Worm (Caenorhabditis elegans) whole organism, late embryonic: ENCODE data around the gene B0393.5.

Source experiments
- C08G9.2 ChIP-seq: sonication (generic microtip); optimal IDR thresholded peaks from 2 replicates; lab custom pipeline; 2016; ENCODE audit warnings: mild to moderate bottlenecking, missing genetic modification characterization, moderate library complexity, missing compliant biosample characterization
- K02D7.2 ChIP-seq: sonication (generic microtip); optimal IDR thresholded peaks from 2 replicates; lab custom pipeline; 2017; ENCODE audit warnings: mild to moderate bottlenecking, missing genetic modification characterization, missing compliant biosample characterization
- K09A11.1 ChIP-seq: sonication (generic microtip); optimal IDR thresholded peaks from 2 replicates; lab custom pipeline; 2017; ENCODE audit warnings: antibody characterized with exemption, mild to moderate bottlenecking, missing genetic modification characterization, missing compliant biosample characterization; ENCODE audit not compliant: insufficient read depth
- T23F11.4 ChIP-seq: fragments of 200-800 bp; sonication (Bioruptor generic); optimal IDR thresholded peaks from 2 replicates; lab custom pipeline; 2018; ENCODE audit warnings: mild to moderate bottlenecking, missing genetic modification characterization, missing compliant biosample characterization
- Y22D7AL.16 ChIP-seq: sonication (generic microtip); optimal IDR thresholded peaks from 2 replicates; lab custom pipeline; 2016; ENCODE audit warnings: missing genetic modification characterization, missing compliant biosample characterization
- ama-1 ChIP-seq: fragments of 150-350 bp; optimal IDR thresholded peaks from 2 replicates; lab custom pipeline; 2014
- ceh-18 ChIP-seq: sonication (generic microtip); optimal IDR thresholded peaks from 2 replicates; lab custom pipeline; 2016; ENCODE audit warnings: missing genetic modification characterization, missing compliant biosample characterization
- ceh-22 ChIP-seq: sonication (generic microtip); optimal IDR thresholded peaks from 2 replicates; lab custom pipeline; 2017; ENCODE audit warnings: missing biosample characterization, missing genetic modification characterization
- ceh-24 ChIP-seq: sonication (generic microtip); optimal IDR thresholded peaks from 2 replicates; lab custom pipeline; 2016; ENCODE audit warnings: mild to moderate bottlenecking, missing genetic modification characterization, missing compliant biosample characterization
- ceh-45 ChIP-seq: fragments of 200-800 bp; sonication (Bioruptor generic); IDR thresholded peaks from 2 replicates; pipeline ENCODE4 v1.3.6; 2022; ENCODE audit warnings: missing genetic modification reagents, missing genetic modification characterization, missing compliant biosample characterization
- ceh-9 ChIP-seq: sonication (generic microtip); optimal IDR thresholded peaks from 2 replicates; lab custom pipeline; 2016; ENCODE audit warnings: mild to moderate bottlenecking, missing genetic modification characterization, inconsistent platforms, missing compliant biosample characterization
- che-1 ChIP-seq: sonication (generic microtip); optimal IDR thresholded peaks from 2 replicates; lab custom pipeline; 2016; ENCODE audit warnings: mild to moderate bottlenecking, missing genetic modification characterization, missing compliant biosample characterization
- dmd-4 ChIP-seq: sonication (generic microtip); optimal IDR thresholded peaks from 2 replicates; lab custom pipeline; 2016; ENCODE audit warnings: borderline replicate concordance, missing genetic modification characterization, missing compliant biosample characterization
- dve-1 ChIP-seq: sonication (generic microtip); optimal IDR thresholded peaks from 2 replicates; lab custom pipeline; 2017; ENCODE audit warnings: antibody characterized with exemption, mild to moderate bottlenecking, missing genetic modification characterization, missing compliant biosample characterization
- fkh-10 ChIP-seq: fragments of 150-350 bp; optimal IDR thresholded peaks from 2 replicates; lab custom pipeline; 2014; ENCODE audit warnings: missing biosample characterization, missing genetic modification reagents, missing genetic modification characterization
- gmeb-2 ChIP-seq: sonication (generic microtip); optimal IDR thresholded peaks from 2 replicates; lab custom pipeline; 2016; ENCODE audit warnings: missing genetic modification characterization, inconsistent platforms, missing compliant biosample characterization
- hlh-15 ChIP-seq: sonication (generic microtip); optimal IDR thresholded peaks from 2 replicates; lab custom pipeline; 2016; ENCODE audit warnings: missing genetic modification characterization, missing compliant biosample characterization
- hlh-30 ChIP-seq: sonication (generic microtip); optimal IDR thresholded peaks from 2 replicates; lab custom pipeline; 2017; ENCODE audit warnings: antibody characterized with exemption, missing genetic modification characterization, missing compliant biosample characterization; ENCODE audit not compliant: insufficient read depth
- hlh-8 ChIP-seq: sonication (generic microtip); optimal IDR thresholded peaks from 2 replicates; lab custom pipeline; 2016; ENCODE audit warnings: missing genotype, missing genetic modification characterization, missing compliant biosample characterization
- lim-6 ChIP-seq: sonication (generic microtip); optimal IDR thresholded peaks from 2 replicates; lab custom pipeline; 2016; ENCODE audit warnings: missing genetic modification characterization, missing compliant biosample characterization
- madf-2 ChIP-seq: sonication (generic microtip); optimal IDR thresholded peaks from 2 replicates; lab custom pipeline; 2017; ENCODE audit warnings: missing genetic modification characterization, missing compliant biosample characterization
- mec-3 ChIP-seq: sonication (generic microtip); optimal IDR thresholded peaks from 2 replicates; lab custom pipeline; 2016; ENCODE audit warnings: borderline replicate concordance, missing genetic modification characterization, missing compliant biosample characterization
- nfya-1 ChIP-seq: sonication (generic microtip); optimal IDR thresholded peaks from 2 replicates; lab custom pipeline; 2017; ENCODE audit warnings: missing genetic modification characterization, mild to moderate bottlenecking, missing compliant biosample characterization, antibody characterized with exemption, moderate library complexity
- nhr-232 ChIP-seq: sonication (generic microtip); optimal IDR thresholded peaks from 2 replicates; lab custom pipeline; 2016; ENCODE audit warnings: missing genetic modification characterization, missing compliant biosample characterization
- pat-9 ChIP-seq: fragments of 200-800 bp; sonication (Bioruptor generic); optimal IDR thresholded peaks from 2 replicates; lab custom pipeline; 2018; ENCODE audit warnings: mild to moderate bottlenecking, missing genetic modification characterization, moderate library complexity, missing compliant biosample characterization
- pax-1 ChIP-seq: fragments of 150-350 bp; optimal IDR thresholded peaks from 2 replicates; lab custom pipeline; 2014; ENCODE audit warnings: missing biosample characterization, missing genetic modification characterization
- pha-2 ChIP-seq: sonication (generic microtip); optimal IDR thresholded peaks from 2 replicates; lab custom pipeline; 2017; ENCODE audit warnings: mild to moderate bottlenecking, missing genetic modification characterization, missing compliant biosample characterization
- pqm-1 ChIP-seq: sonication (generic microtip); optimal IDR thresholded peaks from 2 replicates; lab custom pipeline; 2016; ENCODE audit warnings: missing genetic modification characterization, missing compliant biosample characterization
- pros-1 ChIP-seq: fragments of 150-350 bp; optimal IDR thresholded peaks from 2 replicates; lab custom pipeline; 2014; ENCODE audit warnings: missing biosample characterization, missing genetic modification reagents, missing genetic modification characterization
- sdc-2 ChIP-seq: sonication (generic microtip); optimal IDR thresholded peaks from 2 replicates; lab custom pipeline; 2016; ENCODE audit warnings: missing genotype, missing genetic modification characterization, missing compliant biosample characterization
- sox-4 ChIP-seq: sonication (generic microtip); optimal IDR thresholded peaks from 2 replicates; lab custom pipeline; 2017; ENCODE audit warnings: mild to moderate bottlenecking, missing genetic modification characterization, inconsistent platforms, missing compliant biosample characterization
- syd-9 ChIP-seq: sonication (generic microtip); optimal IDR thresholded peaks from 2 replicates; lab custom pipeline; 2016; ENCODE audit warnings: mild to moderate bottlenecking, missing genetic modification characterization, moderate library complexity, missing compliant biosample characterization
- tbx-2 ChIP-seq: sonication (generic microtip); optimal IDR thresholded peaks from 2 replicates; lab custom pipeline; 2016; ENCODE audit warnings: missing genetic modification characterization, missing compliant biosample characterization
- unc-3 ChIP-seq, 2 experiments: fragments of 200-800 bp in 1 of 2; sonication (Bioruptor generic) in 1 of 2; sonication (generic microtip) in 1 of 2; conservative IDR thresholded peaks in 1 of 2; optimal IDR thresholded peaks in 1 of 2; 2 replicates each; pipeline versions ENCODE4 v1.3.6 to Lab custom; 2016 to 2022; ENCODE audit warnings: missing compliant biosample characterization in 2 of 2, missing genetic modification characterization in 2 of 2, missing genetic modification reagents in 1 of 2
- unc-55 ChIP-seq: sonication (generic microtip); optimal IDR thresholded peaks from 2 replicates; lab custom pipeline; 2017; ENCODE audit warnings: missing biosample characterization, missing genetic modification reagents, missing genetic modification characterization
- zip-5 ChIP-seq: sonication (generic microtip); optimal IDR thresholded peaks from 2 replicates; lab custom pipeline; 2016; ENCODE audit warnings: missing genetic modification characterization, missing compliant biosample characterization
- ztf-16 ChIP-seq: sonication (generic microtip); optimal IDR thresholded peaks from 2 replicates; lab custom pipeline; 2017; ENCODE audit warnings: missing genetic modification characterization, missing compliant biosample characterization

Gene B0393.5

DNA sequence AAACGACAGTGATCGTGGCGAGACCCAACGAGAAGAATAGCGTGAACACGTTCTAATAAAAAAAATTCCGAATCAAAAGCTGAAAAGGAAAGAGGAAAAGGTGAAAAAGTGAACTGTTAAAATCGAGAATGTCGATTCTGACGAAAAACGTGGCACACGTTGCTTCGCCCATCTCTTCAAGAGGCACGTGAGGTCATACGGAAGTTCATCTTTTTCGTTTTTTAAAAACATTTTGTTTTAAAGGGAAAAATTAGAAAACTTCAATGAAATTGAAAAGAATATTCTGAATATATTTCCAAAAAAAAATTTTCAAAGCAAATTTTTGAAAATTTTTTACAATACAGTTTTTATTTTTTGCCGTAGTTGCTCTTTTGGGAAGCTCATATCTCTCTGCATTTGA is 45.6 kb downstream of the B0393.5 start, which contains the start of gene C38D4.7:
Gene C38D4.7, minus strand, starts transcription at position 101 of the 400 bp plus-strand sequence.
- TF ChIP-seq lim-6 (tag; lab: Kevin White, UChicago) = no peak
- no peak for TF ChIP-seq hlh-30 (tag; lab: Kevin White, UChicago)
- no peak for TF ChIP-seq gmeb-2
- TF ChIP-seq ztf-16 (tag; lab: Kevin White, UChicago) = no peak
- no peak for TF ChIP-seq sox-4
- TF ChIP-seq ceh-18 (tag; lab: Kevin White, UChicago) = no peak
- no peak for TF ChIP-seq pax-1 (tag; lab: Kevin White, UChicago)
- no peak for TF ChIP-seq T23F11.4 (GFP tag; lab: Kevin White, UChicago)
- no peak for TF ChIP-seq pha-2 (tag; lab: Kevin White, UChicago)
- TF ChIP-seq unc-55 = no peak
- no peak for TF ChIP-seq che-1 (tag; lab: Kevin White, UChicago)
- no peak for TF ChIP-seq ama-1
- TF ChIP-seq madf-2 (tag; lab: Kevin White, UChicago) = no peak
- no peak for TF ChIP-seq pqm-1 (tag; lab: Kevin White, UChicago)
- no peak for TF ChIP-seq hlh-15 (tag; lab: Kevin White, UChicago)
- TF ChIP-seq ceh-24 (tag; lab: Kevin White, UChicago) = no peak
- no peak for TF ChIP-seq hlh-8 (tag; lab: Kevin White, UChicago)
- no peak for TF ChIP-seq ceh-22 (tag; lab: Kevin White, UChicago)
- TF ChIP-seq dve-1 = no peak

- TF ChIP-seq zip-5 (tag; lab: Kevin White, UChicago) = no peak
- no peak for TF ChIP-seq ceh-18 (tag; lab: Kevin White, UChicago)
- TF ChIP-seq K09A11.1 (tag; lab: Kevin White, UChicago) = no peak
- TF ChIP-seq unc-3 (GFP tag; conservative IDR thresholded peaks at IDR 0.05; lab: Robert Waterston, UW) = no peak
- no peak for TF ChIP-seq unc-3 (tag; optimal IDR thresholded peaks at IDR 0.05; lab: Kevin White, UChicago)
- TF ChIP-seq madf-2 (tag; lab: Kevin White, UChicago) = no peak
Measured at ce11 chrIII:4814730-4815129, 49.2 kb downstream of the B0393.5 start, which contains the start of gene arl-6. TSS of gene arl-6 (minus strand) at chrIII:4814830.

DNA sequence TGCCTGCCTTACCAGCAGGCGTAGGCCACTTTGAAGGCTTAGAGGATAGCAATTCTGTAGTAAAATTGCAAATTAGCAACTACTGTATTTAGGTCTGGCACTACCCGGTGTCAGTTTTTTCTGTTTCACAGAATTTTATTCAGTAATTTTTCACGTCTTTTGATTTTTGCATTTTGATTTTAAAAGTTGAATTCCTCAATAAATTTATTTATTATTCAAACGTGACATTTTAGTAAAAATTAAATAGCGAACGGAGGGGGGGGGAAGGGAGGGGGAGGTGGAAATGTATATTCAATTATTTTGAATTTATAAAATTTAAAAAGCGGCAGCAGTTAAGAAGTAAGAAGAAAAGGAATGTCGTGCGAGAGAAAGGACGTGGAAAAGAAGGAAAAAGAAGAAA is 51.7 kb downstream of the B0393.5 start, which contains the start of gene F26A1.4:
Gene F26A1.4, plus strand, starts transcription at position 301 of the 400 bp plus-strand sequence.
- no peak for TF ChIP-seq Y22D7AL.16 (tag; lab: Kevin White, UChicago)
- no peak for TF ChIP-seq ceh-9 (tag; lab: Kevin White, UChicago)
- TF ChIP-seq unc-3 (GFP tag; conservative IDR thresholded peaks at IDR 0.05; lab: Robert Waterston, UW) = no peak
- TF ChIP-seq unc-3 (tag; optimal IDR thresholded peaks at IDR 0.05; lab: Kevin White, UChicago) = no peak
- no peak for TF ChIP-seq dmd-4
- TF ChIP-seq pros-1 (tag; lab: Kevin White, UChicago) = no peak
- TF ChIP-seq tbx-2 = no peak
- TF ChIP-seq C08G9.2 = no peak
- no peak for TF ChIP-seq nhr-232 (tag; lab: Kevin White, UChicago)
- no peak for TF ChIP-seq sdc-2 (tag; lab: Kevin White, UChicago)
- TF ChIP-seq syd-9 = no peak
- no peak for TF ChIP-seq nfya-1
- no peak for TF ChIP-seq hlh-30 (tag; lab: Kevin White, UChicago)
- TF ChIP-seq ceh-45 (GFP tag; lab: Robert Waterston, UW) = no peak
- TF ChIP-seq fkh-10 (GFP tag; lab: Kevin White, UChicago) = no peak
- TF ChIP-seq K02D7.2 = no peak
- no peak for TF ChIP-seq hlh-15 (tag; lab: Kevin White, UChicago)
- TF ChIP-seq pat-9 (tag; lab: Kevin White, UChicago) = no peak
- TF ChIP-seq K09A11.1 (tag; lab: Kevin White, UChicago) = no peak
- TF ChIP-seq mec-3 (tag; lab: Kevin White, UChicago) = no peak
